Fruit fly (Drosophila melanogaster) whole organism, embryonic: ENCODE data around the gene crm.

Experiments
- CG31388 ChIP-seq: fragments of 200-800 bp; sonication (Bioruptor generic); optimal IDR thresholded peaks from 2 replicates; lab custom pipeline; 2016; ENCODE audit warnings: missing biosample characterization, missing genetic modification characterization
- Hmr ChIP-seq: fragments of 200-800 bp; sonication (Bioruptor generic); optimal IDR thresholded peaks from 3 replicates; lab custom pipeline; 2017; ENCODE audit warnings: mild to moderate bottlenecking, missing biosample characterization, missing genetic modification reagents, missing genetic modification characterization
- Sin3A ChIP-seq: fragments of >200 bp; optimal IDR thresholded peaks from 2 replicates; lab custom pipeline; 2018
- Trl ChIP-seq, 3 experiments: fragments of >200 bp in 2 of 3; fragments of 200-800 bp in 1 of 3; sonication (Bioruptor generic) in 1 of 3; optimal IDR thresholded peaks; 2 replicates in 1 of 3; 3 replicates in 2 of 3; lab custom pipeline; 2016 to 2017; ENCODE audit warnings: missing biosample characterization in 1 of 3, missing genetic modification characterization in 1 of 3
- br ChIP-seq: fragments of >200 bp; optimal IDR thresholded peaks from 2 replicates; lab custom pipeline; 2017
- vfl ChIP-seq: fragments of 200-800 bp; sonication (Bioruptor generic); optimal IDR thresholded peaks from 2 replicates; lab custom pipeline; 2016; ENCODE audit warnings: missing biosample characterization, missing genetic modification characterization

DNA sequence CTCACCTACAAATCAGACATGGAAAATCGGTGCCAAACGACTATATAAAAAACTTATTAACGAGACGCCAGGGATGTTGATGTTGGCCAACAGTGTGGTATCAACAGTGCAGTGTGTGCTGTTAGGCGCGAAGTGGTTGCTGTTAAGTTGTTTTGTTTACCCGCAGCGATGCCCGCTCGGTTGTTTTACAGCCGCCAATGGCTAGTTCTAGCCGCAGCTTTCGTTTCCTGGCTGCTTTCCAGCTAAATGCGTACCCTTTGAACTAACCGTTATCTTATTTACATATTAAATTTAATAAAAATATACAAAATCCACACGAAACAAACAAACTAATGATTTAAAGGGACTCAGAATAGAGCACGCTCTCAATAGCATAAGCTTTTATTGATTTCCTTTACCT lies at the start of gene crm:
- no peak for TF ChIP-seq br (lab: Kevin White, UChicago)
- no peak for TF ChIP-seq CG31388
- no peak for TF ChIP-seq Sin3A (lab: Kevin White, UChicago)
- no peak for TF ChIP-seq Trl (optimal IDR thresholded peaks at IDR 0.05; lab: Kevin White, UChicago)
- no peak for TF ChIP-seq Trl (GFP tag; optimal IDR thresholded peaks at IDR 0.05; lab: Kevin White, UChicago)
- no peak for TF ChIP-seq vfl (GFP tag; lab: Kevin White, UChicago)
- no peak for TF ChIP-seq Hmr
